Worm (Caenorhabditis elegans) whole organism, midembryonic: Measurements from ENCODE around the gene T01D3.3.

ENCODE experiments used
- T22C8.4 ChIP-seq: fragments of 200-800 bp; sonication (Bioruptor generic); IDR thresholded peaks from 2 replicates; pipeline ENCODE4 v1.3.6; 2022; ENCODE audit warnings: missing genetic modification characterization, missing compliant biosample characterization
- cog-1 ChIP-seq: sonication (generic microtip); optimal IDR thresholded peaks from 2 replicates; lab custom pipeline; 2016; ENCODE audit warnings: missing genetic modification characterization, missing compliant biosample characterization
- flt-1 ChIP-seq: fragments of 200-800 bp; sonication (Bioruptor generic); IDR thresholded peaks from 2 replicates; pipeline ENCODE4 v1.3.6; 2022; ENCODE audit warnings: missing genetic modification characterization, missing compliant biosample characterization
- klf-2 ChIP-seq: fragments of 200-800 bp; sonication (Bioruptor generic); conservative IDR thresholded peaks from 2 replicates; pipeline ENCODE4 v1.3.6; 2022; ENCODE audit warnings: missing genetic modification reagents, missing genetic modification characterization, missing compliant biosample characterization
- med-1 ChIP-seq: sonication (generic microtip); optimal IDR thresholded peaks from 2 replicates; lab custom pipeline; 2017; ENCODE audit warnings: missing genetic modification characterization, mild to moderate bottlenecking, missing compliant biosample characterization, antibody characterized with exemption, missing genetic modification reagents; ENCODE audit not compliant: insufficient read depth
- ref-1 ChIP-seq: fragments of 200-800 bp; sonication (Bioruptor generic); conservative IDR thresholded peaks from 2 replicates; pipeline ENCODE4 v1.3.6; 2022; ENCODE audit warnings: missing genetic modification reagents, missing genetic modification characterization, missing compliant biosample characterization
- tab-1 ChIP-seq: fragments of 200-800 bp; sonication (Bioruptor generic); IDR thresholded peaks from 2 replicates; pipeline ENCODE4 v1.3.6; 2022; ENCODE audit warnings: missing genetic modification characterization, missing compliant biosample characterization
- ztf-23 ChIP-seq: fragments of 200-800 bp; sonication (Bioruptor generic); IDR thresholded peaks from 2 replicates; pipeline ENCODE4 v1.3.6; 2022; ENCODE audit warnings: missing genetic modification reagents, missing genetic modification characterization, missing compliant biosample characterization
- ztf-29 ChIP-seq: fragments of 200-800 bp; sonication (Bioruptor generic); IDR thresholded peaks from 2 replicates; pipeline ENCODE4 v1.3.6; 2022; ENCODE audit warnings: missing genetic modification reagents, missing genetic modification characterization, missing compliant biosample characterization

T01D3.3 gene

DNA sequence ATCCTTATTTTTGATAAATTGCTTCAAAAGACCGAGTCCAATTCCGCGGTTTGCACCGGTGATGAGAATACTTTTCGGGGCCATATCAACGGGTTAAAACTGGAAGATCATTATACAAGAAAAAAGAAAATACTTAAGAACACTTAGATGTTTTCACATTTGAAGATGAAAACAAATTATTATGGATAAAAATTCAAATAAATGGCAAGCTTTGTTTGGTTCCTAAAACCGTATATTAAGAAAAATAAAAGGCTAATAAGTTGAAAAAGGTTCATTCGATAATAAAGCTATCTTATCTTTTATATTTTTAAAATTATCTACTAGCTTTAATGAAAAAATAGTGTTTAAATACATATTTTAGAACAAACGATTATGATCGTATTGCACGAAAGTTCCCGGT, 49.4 kb downstream of the T01D3.3 start, which contains the start of gene F20G2.1:
TSS of gene F20G2.1 (minus strand) at position 101 of the 400 bp plus-strand sequence.
- TF ChIP-seq ztf-29 (GFP tag; lab: Robert Waterston, UW) (no peak), ref-1 (GFP tag; lab: Robert Waterston, UW) (no peak), cog-1 (no peak), tab-1 (GFP tag; lab: Robert Waterston, UW) (no peak), flt-1 (no peak), klf-2 (GFP tag; lab: Robert Waterston, UW) (no peak), med-1 (GFP tag; lab: Kevin White, UChicago) (no peak), T22C8.4 (GFP tag; lab: Robert Waterston, UW) (no peak), ztf-23 (no peak)

DNA sequence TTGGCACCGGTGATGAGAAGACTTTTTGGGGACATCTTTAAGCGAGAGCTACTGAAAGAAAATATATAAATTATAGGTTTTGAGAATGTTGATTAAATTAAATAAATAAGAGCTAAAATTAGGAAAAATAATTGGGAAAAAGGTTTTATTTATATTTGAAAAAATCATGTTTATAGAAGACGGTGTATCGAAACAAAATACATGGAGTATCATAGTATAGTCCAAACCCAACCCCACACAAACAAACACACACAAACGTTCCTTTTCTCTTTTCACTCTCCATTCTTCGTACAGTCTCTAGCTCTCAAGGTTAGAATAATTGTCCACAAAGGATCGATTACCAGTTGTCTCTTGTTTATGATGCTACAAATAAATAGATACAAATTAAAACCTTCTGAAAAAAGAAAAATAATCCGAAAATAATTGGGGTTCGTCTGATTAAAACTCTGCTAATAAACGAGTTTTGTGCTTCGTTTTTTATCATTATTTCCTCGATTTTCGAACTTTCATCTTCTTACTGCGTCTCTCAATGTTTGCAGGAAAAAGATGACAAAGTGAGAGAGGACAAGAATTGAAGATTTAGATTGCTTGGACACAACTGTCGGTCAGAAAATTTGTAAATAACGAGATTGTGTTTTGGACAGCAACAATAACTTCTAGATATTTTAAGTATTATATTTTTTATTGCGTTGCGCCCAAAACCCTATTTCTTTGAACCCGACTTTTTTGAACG, 52.5 kb downstream of the T01D3.3 start, which contains the start of gene F20G2.2:
TSS of gene F20G2.2 (minus strand) at position 51 of the 733 bp plus-strand sequence.
- TF ChIP-seq ref-1 (GFP tag; lab: Robert Waterston, UW), result no peak
- TF ChIP-seq tab-1 (GFP tag; lab: Robert Waterston, UW), result no peak
- TF ChIP-seq T22C8.4 (GFP tag; lab: Robert Waterston, UW), result no peak
- no peak for TF ChIP-seq med-1 (GFP tag; lab: Kevin White, UChicago)
- TF ChIP-seq klf-2 (GFP tag; lab: Robert Waterston, UW), result no peak
- TF ChIP-seq cog-1, result no peak
- no peak for TF ChIP-seq flt-1
- no peak for TF ChIP-seq ztf-23
- no peak for TF ChIP-seq ztf-29 (GFP tag; lab: Robert Waterston, UW)

DNA sequence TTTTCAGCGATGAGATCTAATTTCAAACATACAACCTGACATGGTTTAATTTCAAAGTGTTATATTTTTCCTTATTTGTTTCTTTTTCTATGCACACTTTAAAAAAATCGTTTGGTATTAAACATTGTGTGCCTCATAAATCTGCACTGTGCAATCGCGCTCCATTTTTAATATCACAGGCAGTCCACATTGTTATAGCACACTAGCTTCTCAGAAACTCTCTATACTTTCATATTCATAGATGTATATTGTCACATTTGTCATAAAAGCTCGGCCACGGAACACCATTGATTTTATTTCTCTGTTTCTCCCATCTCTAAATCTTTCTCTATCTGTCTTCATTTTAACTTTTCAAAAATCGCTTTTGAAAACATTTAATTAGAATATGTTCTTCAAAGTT, 53.3 kb downstream of the T01D3.3 start:
- TF ChIP-seq tab-1 (GFP tag; lab: Robert Waterston, UW) (no peak), cog-1 (no peak), med-1 (GFP tag; lab: Kevin White, UChicago) (no peak), ztf-29 (GFP tag; lab: Robert Waterston, UW) (no peak), klf-2 (GFP tag; lab: Robert Waterston, UW) (no peak), T22C8.4 (GFP tag; lab: Robert Waterston, UW) (no peak), flt-1 (no peak), ztf-23 (no peak), ref-1 (GFP tag; lab: Robert Waterston, UW) (no peak)
